Worm (Caenorhabditis elegans) whole organism, L1 larva: ENCODE data around the gene pnp-1.

ENCODE experiments used
- C34B4.2 ChIP-seq: sonication (generic microtip); optimal IDR thresholded peaks from 2 replicates; lab custom pipeline; 2017; ENCODE audit warnings: mild to moderate bottlenecking, missing genetic modification characterization, missing compliant biosample characterization
- ceh-82 ChIP-seq, 3 experiments: fragments of 150-350 bp in 1 of 3; sonication (generic microtip) in 2 of 3; optimal IDR thresholded peaks; 2 replicates each; lab custom pipeline; 2014 to 2017; ENCODE audit warnings: missing biosample characterization in 3 of 3, missing genetic modification characterization in 3 of 3
- ceh-90 ChIP-seq: sonication (generic microtip); optimal IDR thresholded peaks from 2 replicates; lab custom pipeline; 2016; ENCODE audit warnings: missing genetic modification characterization, missing compliant biosample characterization
- egl-27 ChIP-seq, 2 experiments: fragments of 150-350 bp in 1 of 2; sonication (generic microtip); optimal IDR thresholded peaks; 3 replicates each; lab custom pipeline; 2017 to 2018; ENCODE audit warnings: missing biosample characterization in 2 of 2, missing genetic modification characterization in 2 of 2, missing genetic modification reagents in 2 of 2
- lin-13 ChIP-seq: fragments of 150-350 bp; optimal IDR thresholded peaks from 2 replicates; lab custom pipeline; 2014; ENCODE audit warnings: missing biosample characterization, missing genetic modification reagents, missing genetic modification characterization
- lin-35 ChIP-seq, 2 experiments: fragments of 150-350 bp; optimal IDR thresholded peaks; 2 replicates each; lab custom pipeline; 2014; ENCODE audit warnings: missing biosample characterization in 2 of 2, missing genetic modification characterization in 2 of 2, missing genetic modification reagents in 2 of 2
- nhr-19 ChIP-seq: fragments of 200-800 bp; sonication (Bioruptor generic); conservative IDR thresholded peaks from 2 replicates; pipeline ENCODE4 v1.3.6; 2022; ENCODE audit warnings: missing genetic modification characterization, missing compliant biosample characterization
- nhr-76 ChIP-seq: sonication (generic microtip); optimal IDR thresholded peaks from 2 replicates; lab custom pipeline; 2017; ENCODE audit warnings: missing biosample characterization, missing genetic modification characterization
- skn-1 ChIP-seq: fragments of 150-350 bp; optimal IDR thresholded peaks from 2 replicates; lab custom pipeline; 2014; ENCODE audit warnings: missing biosample characterization, missing genetic modification characterization
- snpc-4 ChIP-seq: fragments of 150-350 bp; optimal IDR thresholded peaks from 2 replicates; lab custom pipeline; 2014; ENCODE audit warnings: missing biosample characterization, missing genetic modification characterization
- vab-15 ChIP-seq: sonication (generic microtip); optimal IDR thresholded peaks from 2 replicates; lab custom pipeline; 2017; ENCODE audit warnings: missing genotype, mild to moderate bottlenecking, missing genetic modification characterization, missing compliant biosample characterization
- xbp-1 ChIP-seq: sonication (generic microtip); optimal IDR thresholded peaks from 2 replicates; lab custom pipeline; 2016; ENCODE audit warnings: missing genetic modification characterization, missing compliant biosample characterization

DNA sequence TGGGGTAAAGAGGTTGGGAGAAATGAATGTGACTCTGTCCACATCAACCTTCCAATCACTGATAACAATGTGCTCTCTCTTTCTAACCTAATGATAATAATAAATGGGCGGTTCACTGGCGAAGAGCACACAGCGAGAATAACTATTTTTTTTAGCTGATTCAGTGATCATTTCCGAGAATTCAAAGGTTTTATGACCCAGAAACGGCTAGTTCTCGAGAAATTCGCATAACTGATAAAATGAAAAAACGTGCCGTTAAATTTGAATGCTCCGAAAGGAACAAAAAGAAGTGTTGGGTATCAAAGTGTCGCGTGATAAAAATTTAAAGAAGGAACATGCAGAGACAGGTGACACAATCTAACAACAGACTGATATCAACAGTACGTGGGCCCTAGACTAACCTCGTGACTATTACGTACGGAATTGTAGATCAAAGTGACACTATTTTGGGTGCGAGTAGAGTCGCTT, 2.3 kb downstream of the pnp-1 start:
- no peak for TF ChIP-seq xbp-1 (tag; lab: Kevin White, UChicago)
- TF ChIP-seq ceh-90, result no peak
- TF ChIP-seq ceh-82 (tag; optimal IDR thresholded peaks at IDR 0.05; lab: Kevin White, UChicago), result no peak
- peak; percentile 1 for TF ChIP-seq lin-13
- TF ChIP-seq skn-1 (tag; lab: Kevin White, UChicago), result no peak
- TF ChIP-seq nhr-76 (tag; lab: Kevin White, UChicago), result no peak
- no peak for TF ChIP-seq vab-15 (tag; lab: Kevin White, UChicago)
- TF ChIP-seq snpc-4 (tag; lab: Kevin White, UChicago), result no peak
- peak; percentile 46; the same call in 1 of the 2 replicates for TF ChIP-seq nhr-19
- TF ChIP-seq lin-35 (GFP tag; optimal IDR thresholded peaks at IDR 0.05; lab: Kevin White, UChicago), result peak in 1 of 2 experiments; percentile 76
- TF ChIP-seq C34B4.2 (tag; lab: Kevin White, UChicago), result no peak
- TF ChIP-seq egl-27 (tag; optimal IDR thresholded peaks at IDR 0.05; lab: Kevin White, UChicago), result no peak
